Fruit fly (Drosophila melanogaster): ENCODE measurements around the gene CG12983.

Gene CG12983

dm6 chr3L:21009405-21010120 is 43.0 kb upstream of the CG12983 start (continued):
- TF ChIP-seq stwl (tag; optimal IDR thresholded peaks at IDR 0.05) (no peak), nmo (GFP tag; optimal IDR thresholded peaks at IDR 0.05) (peak; percentile 3), nerfin-2 (GFP tag; IDR thresholded peaks at IDR 0.05; ENCODE audit: partially characterized antibody) (no peak; the same call in 1 of the 2 replicates), CG1233 (GFP tag; optimal IDR thresholded peaks at IDR 0.05) (peak; percentile 26), CG7839 (tag; optimal IDR thresholded peaks at IDR 0.05) (peak; percentile 41), CG12744 (GFP tag; optimal IDR thresholded peaks at IDR 0.05) (peak; percentile 2), CG3847 (GFP tag; IDR thresholded peaks at IDR 0.05) (no peak; the same call in 1 of the 2 replicates), Hey (tag; optimal IDR thresholded peaks at IDR 0.05) (no peak), ro (GFP tag; IDR thresholded peaks at IDR 0.05) (no peak), nerfin-1 (tag; optimal IDR thresholded peaks at IDR 0.05) (peak; percentile 29), CTCF (GFP tag; optimal IDR thresholded peaks at IDR 0.05) (no peak), CG8924 (tag; optimal IDR thresholded peaks at IDR 0.05) (peak; percentile 24), abd-A (tag; optimal IDR thresholded peaks at IDR 0.05) (no peak), CG3407 (GFP tag; optimal IDR thresholded peaks at IDR 0.05) (peak; percentile 100), hb (GFP tag; IDR thresholded peaks at IDR 0.05; ENCODE audit: partially characterized antibody) (no peak), croc (GFP tag; conservative IDR thresholded peaks at IDR 0.05) (no peak), CG7745 (tag; optimal IDR thresholded peaks at IDR 0.05) (peak; percentile 43), Trl (optimal IDR thresholded peaks at IDR 0.05) (peak; percentile 76 to 83), Trl (GFP tag; optimal IDR thresholded peaks at IDR 0.05) (peak; percentile 6), D (optimal IDR thresholded peaks at IDR 0.05) (no peak), D (GFP tag; optimal IDR thresholded peaks at IDR 0.05) (no peak), Opbp (GFP tag; IDR thresholded peaks at IDR 0.05; ENCODE audit: partially characterized antibody) (no peak; the same call in 2 of the 3 replicates), row (GFP tag; IDR thresholded peaks at IDR 0.05) (peak; percentile 82), Dip3 (GFP tag; optimal IDR thresholded peaks at IDR 0.05) (no peak), Bdp1 (GFP tag; optimal IDR thresholded peaks at IDR 0.05) (peak; percentile 13), CG8388 (GFP tag; optimal IDR thresholded peaks at IDR 0.05) (peak; percentile 51), CG6254 (GFP tag; optimal IDR thresholded peaks at IDR 0.05) (no peak), CG18011 (GFP tag; optimal IDR thresholded peaks at IDR 0.05) (peak; percentile 36), CG6689 (GFP tag; IDR thresholded peaks at IDR 0.05) (peak; percentile 73), dpn (GFP tag; optimal IDR thresholded peaks at IDR 0.05) (peak; percentile 37 to 38), Adf1 (GFP tag; IDR thresholded peaks at IDR 0.05) (peak; percentile 62), so (GFP tag; IDR thresholded peaks at IDR 0.05) (peak; percentile 69; the same call in 1 of the 3 replicates), Nf-YB (GFP tag; optimal IDR thresholded peaks at IDR 0.05) (no peak), pita (GFP tag; optimal IDR thresholded peaks at IDR 0.05) (no peak), Mad (GFP tag; optimal IDR thresholded peaks at IDR 0.05) (no peak), bcd (GFP tag; optimal IDR thresholded peaks at IDR 0.05) (peak; percentile 37), zfh2 (GFP tag; optimal IDR thresholded peaks at IDR 0.05) (peak; percentile 11), grau (tag; optimal IDR thresholded peaks at IDR 0.05) (no peak), Abd-B (GFP tag; optimal IDR thresholded peaks at IDR 0.05) (no peak), CG12219 (GFP tag; optimal IDR thresholded peaks at IDR 0.05) (no peak), CG13123 (GFP tag; optimal IDR thresholded peaks at IDR 0.05) (no peak), gro (GFP tag; optimal IDR thresholded peaks at IDR 0.05) (peak; percentile 18), usp (GFP tag; optimal IDR thresholded peaks at IDR 0.05) (no peak), CG8765 (GFP tag; IDR thresholded peaks at IDR 0.05) (0 out of 2 replicates have a peak, but pooled peaks have one; percentile 6), vfl (GFP tag; optimal IDR thresholded peaks at IDR 0.05) (no peak), CG4854 (GFP tag; optimal IDR thresholded peaks at IDR 0.05) (peak; percentile 19), CG11456 (GFP tag; IDR thresholded peaks at IDR 0.05) (no peak), Ets65A (GFP tag) (peak; percentile 58), NFAT (GFP tag; IDR thresholded peaks at IDR 0.05) (no peak), dysf (GFP tag; IDR thresholded peaks at IDR 0.05) (peak; percentile 67; the same call in 2 of the 3 replicates), CG1792 (GFP tag; optimal IDR thresholded peaks at IDR 0.05) (no peak)
